Fruit fly (Drosophila melanogaster): ENCODE results near the gene Vps16A.

The Vps16A gene

DNA sequence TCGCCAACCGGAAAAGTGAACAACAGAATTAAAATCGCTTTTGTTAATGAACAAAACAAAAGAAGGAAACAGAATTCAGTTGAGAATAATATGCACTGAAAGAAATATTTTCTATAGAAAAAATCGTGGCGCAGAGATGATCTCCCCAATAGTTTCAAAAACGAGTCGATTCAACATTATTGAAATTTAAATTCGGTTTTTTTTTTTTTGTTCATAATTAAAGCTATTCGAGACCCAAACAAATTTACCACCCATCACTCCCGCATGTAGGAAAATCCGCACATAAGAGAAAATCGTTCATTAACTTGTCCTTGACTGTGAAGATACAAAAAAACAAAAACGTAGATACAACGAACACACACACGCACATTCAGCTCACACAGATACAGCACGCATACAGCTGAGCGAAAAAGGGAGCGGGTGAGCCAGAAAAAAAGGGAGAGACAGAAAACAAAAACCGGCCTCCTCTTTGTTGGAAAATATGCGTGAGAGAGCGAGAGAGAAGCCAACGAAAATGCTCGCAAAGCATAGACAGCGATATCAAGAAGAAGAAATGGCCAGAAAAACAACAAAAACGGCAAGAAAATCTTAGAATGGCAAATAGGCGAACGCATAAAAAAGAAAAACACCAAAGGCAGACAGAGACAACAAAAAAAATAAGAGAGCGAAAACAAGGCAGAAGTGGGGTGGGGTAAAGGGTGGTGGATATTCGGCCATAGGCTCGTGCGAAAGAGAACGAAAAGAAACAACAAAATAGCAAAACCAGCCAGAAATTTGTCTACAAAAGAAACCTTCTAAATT, 46.6 kb upstream of the Vps16A start (continued):
- TF ChIP-seq sd (tag; optimal IDR thresholded peaks at IDR 0.05), result peak; percentile 75
- no peak for TF ChIP-seq stwl (tag; optimal IDR thresholded peaks at IDR 0.05)
- TF ChIP-seq Sox100B (GFP tag; optimal IDR thresholded peaks at IDR 0.05), result peak; percentile 4
- TF ChIP-seq Sry-β (GFP tag; optimal IDR thresholded peaks at IDR 0.05), result no peak
- TF ChIP-seq CG17359 (tag; optimal IDR thresholded peaks at IDR 0.05), result peak; percentile 28
- no peak for TF ChIP-seq nerfin-2 (GFP tag; IDR thresholded peaks at IDR 0.05; ENCODE audit: partially characterized antibody)
- no peak for TF ChIP-seq exex (tag; optimal IDR thresholded peaks at IDR 0.05)
- no peak for TF ChIP-seq run (tag; optimal IDR thresholded peaks at IDR 0.05)
- TF ChIP-seq D19B (GFP tag; optimal IDR thresholded peaks at IDR 0.05), result peak; percentile 49
- TF ChIP-seq ash1 (GFP tag; optimal IDR thresholded peaks at IDR 0.05), result no peak
- TF ChIP-seq CG13287 (GFP tag; IDR thresholded peaks at IDR 0.05; ENCODE audit: partially characterized antibody), result peak; percentile 60
- TF ChIP-seq CG11695 (GFP tag; IDR thresholded peaks at IDR 0.05), result peak; percentile 58; the same call in 2 of the 3 replicates
- TF ChIP-seq CG10274 (GFP tag; optimal IDR thresholded peaks at IDR 0.05), result no peak
- TF ChIP-seq HLH54F (GFP tag; optimal IDR thresholded peaks at IDR 0.05), result peak; percentile 59
- TF ChIP-seq chn (GFP tag; optimal IDR thresholded peaks at IDR 0.05), result peak; percentile 31
- no peak for TF ChIP-seq salm (tag; optimal IDR thresholded peaks at IDR 0.05)
- no peak for TF ChIP-seq btn (GFP tag; optimal IDR thresholded peaks at IDR 0.05)
- peak; percentile 65 for TF ChIP-seq Hmr (GFP tag; optimal IDR thresholded peaks at IDR 0.05)
- no peak for TF ChIP-seq sc (optimal IDR thresholded peaks at IDR 0.05)
- TF ChIP-seq sc (GFP tag; optimal IDR thresholded peaks at IDR 0.05), result no peak
- TF ChIP-seq CG3838 (GFP tag; optimal IDR thresholded peaks at IDR 0.05), result no peak
- no peak for TF ChIP-seq inv (GFP tag; IDR thresholded peaks at IDR 0.05; ENCODE audit: partially characterized antibody)
- no peak for TF ChIP-seq jigr1 (GFP tag; IDR thresholded peaks at IDR 0.05)
- no peak for TF ChIP-seq slp2 (GFP tag; optimal IDR thresholded peaks at IDR 0.05)
- TF ChIP-seq vfl (GFP tag; optimal IDR thresholded peaks at IDR 0.05), result no peak
- TF ChIP-seq tin (GFP tag; optimal IDR thresholded peaks at IDR 0.05), result peak; percentile 17
- TF ChIP-seq seq (GFP tag; IDR thresholded peaks at IDR 0.05), result peak; percentile 59; the same call in 1 of the 2 replicates
- TF ChIP-seq Hr51 (GFP tag; optimal IDR thresholded peaks at IDR 0.05), result peak in 1 of 2 experiments; percentile 40
- no peak for TF ChIP-seq Awh (GFP tag; IDR thresholded peaks at IDR 0.05)
- TF ChIP-seq gsb-n (tag; optimal IDR thresholded peaks at IDR 0.05), result no peak
- TF ChIP-seq CG6175 (GFP tag; IDR thresholded peaks at IDR 0.05), result 0 out of 3 replicates have a peak, but pooled peaks have one; percentile 36
- TF ChIP-seq CG5953 (GFP tag; IDR thresholded peaks at IDR 0.05), result no peak
- TF ChIP-seq CG17328 (GFP tag; IDR thresholded peaks at IDR 0.05), result no peak; the same call in 1 of the 2 replicates
- TF ChIP-seq CG11085 (GFP tag; IDR thresholded peaks at IDR 0.05), result no peak
- peak; percentile 1 for TF ChIP-seq CG15073 (GFP tag; optimal IDR thresholded peaks at IDR 0.05)
- no peak for TF ChIP-seq trh (GFP tag; optimal IDR thresholded peaks at IDR 0.05)
- TF ChIP-seq fd102C (GFP tag; optimal IDR thresholded peaks at IDR 0.05), result no peak
- TF ChIP-seq ham (GFP tag; IDR thresholded peaks at IDR 0.05), result no peak
- TF ChIP-seq CG31365 (tag; optimal IDR thresholded peaks at IDR 0.05), result no peak
- no peak for TF ChIP-seq CG14710 (tag; optimal IDR thresholded peaks at IDR 0.05)
- TF ChIP-seq NC2α (GFP tag; optimal IDR thresholded peaks at IDR 0.05), result no peak
- TF ChIP-seq H15 (GFP tag; IDR thresholded peaks at IDR 0.05), result no peak
- no peak for TF ChIP-seq croc (GFP tag; conservative IDR thresholded peaks at IDR 0.05)
- TF ChIP-seq CG33213 (GFP tag; optimal IDR thresholded peaks at IDR 0.05), result no peak
- no peak; the same call in 1 of the 2 replicates for TF ChIP-seq MBD-R2 (GFP tag; IDR thresholded peaks at IDR 0.05)
- peak; percentile 80 for TF ChIP-seq sens (GFP tag)
- peak in 1 of 2 experiments; percentile 20 for TF ChIP-seq insv (GFP tag; optimal IDR thresholded peaks at IDR 0.05)
- TF ChIP-seq CG13775 (GFP tag; optimal IDR thresholded peaks at IDR 0.05), result peak; percentile 63
- TF ChIP-seq CG9876 (GFP tag; optimal IDR thresholded peaks at IDR 0.05), result no peak
- TF ChIP-seq lab (GFP tag; optimal IDR thresholded peaks at IDR 0.05), result peak; percentile 61
